Worm (Caenorhabditis elegans): ENCODE measurements around the gene arp-6.

Gene arp-6

DNA sequence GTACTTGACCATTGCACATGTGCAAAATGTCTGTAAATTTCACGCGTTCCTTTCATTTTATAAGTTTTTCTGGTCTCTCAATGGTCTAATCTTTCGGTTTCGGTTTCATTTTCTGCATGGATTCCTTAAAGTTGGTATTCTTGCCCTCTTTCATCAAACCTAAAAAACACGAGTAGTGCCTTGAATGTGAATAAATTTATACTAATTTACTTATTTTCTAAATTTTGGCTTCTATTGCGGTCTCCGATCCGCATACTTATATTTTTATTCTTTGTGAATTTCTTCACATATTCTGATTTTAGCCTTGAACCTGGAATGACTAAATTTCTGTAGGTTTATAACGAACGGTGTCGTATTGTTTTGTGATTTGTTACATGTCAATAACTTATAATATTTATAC is 28.8 kb upstream of the arp-6 start, which contains the start of gene pdha-1:
pdha-1 (plus strand) TSS at position 301 of the 400 bp plus-strand sequence.
- no peak for TF ChIP-seq mml-1 (tag; optimal IDR thresholded peaks at IDR 0.05)
- no peak for TF ChIP-seq fkh-2 (tag; optimal IDR thresholded peaks at IDR 0.05)
- TF ChIP-seq ztf-4 (tag; optimal IDR thresholded peaks at IDR 0.05), result no peak
- TF ChIP-seq lsy-12 (tag; optimal IDR thresholded peaks at IDR 0.05), result no peak
- no peak for TF ChIP-seq elt-1 (tag; optimal IDR thresholded peaks at IDR 0.05)
- no peak for TF ChIP-seq fos-1 (tag; optimal IDR thresholded peaks at IDR 0.05)
- no peak for TF ChIP-seq jun-1 (tag; optimal IDR thresholded peaks at IDR 0.05)
- TF ChIP-seq nhr-67 (tag; optimal IDR thresholded peaks at IDR 0.05), result no peak
- no peak for TF ChIP-seq ceh-82 (tag; optimal IDR thresholded peaks at IDR 0.05)
- TF ChIP-seq snpc-4 (tag; optimal IDR thresholded peaks at IDR 0.05), result no peak
- TF ChIP-seq nhr-76 (tag; optimal IDR thresholded peaks at IDR 0.05), result no peak
- TF ChIP-seq nhr-237 (tag; optimal IDR thresholded peaks at IDR 0.05), result no peak
- no peak for TF ChIP-seq nhr-28 (tag; optimal IDR thresholded peaks at IDR 0.05)
- TF ChIP-seq nhr-77 (tag; optimal IDR thresholded peaks at IDR 0.05), result no peak
- no peak for TF ChIP-seq unc-62 (GFP tag; optimal IDR thresholded peaks at IDR 0.05)
- TF ChIP-seq ceh-28 (tag; optimal IDR thresholded peaks at IDR 0.05), result no peak

ce11 chrII:8062334-8062791 is 25.2 kb upstream of the arp-6 start, which contains the start of gene ufd-2:
ufd-2 (plus strand) TSS chrII:8062741.
- TF ChIP-seq lin-15B (tag; optimal IDR thresholded peaks at IDR 0.05) (peak; percentile 96), ceh-16 (tag; optimal IDR thresholded peaks at IDR 0.05) (no peak), fos-1 (tag; optimal IDR thresholded peaks at IDR 0.05) (no peak), fkh-2 (tag; optimal IDR thresholded peaks at IDR 0.05) (no peak), zag-1 (tag; optimal IDR thresholded peaks at IDR 0.05) (no peak), snpc-4 (tag; optimal IDR thresholded peaks at IDR 0.05) (peak; percentile 68), ztf-4 (tag; optimal IDR thresholded peaks at IDR 0.05) (no peak), nhr-25 (tag; optimal IDR thresholded peaks at IDR 0.05) (peak; percentile 80), egl-5 (tag; optimal IDR thresholded peaks at IDR 0.05) (peak; percentile 9), nfya-1 (tag; optimal IDR thresholded peaks at IDR 0.05; ENCODE audit: insufficient read depth) (peak; percentile 75), skn-1 (tag; optimal IDR thresholded peaks at IDR 0.05) (peak; percentile 77), unc-39 (tag; optimal IDR thresholded peaks at IDR 0.05) (no peak), elt-3 (tag; optimal IDR thresholded peaks at IDR 0.05) (no peak), elt-2 (tag; optimal IDR thresholded peaks at IDR 0.05) (peak; percentile 81), lsy-12 (tag; optimal IDR thresholded peaks at IDR 0.05) (peak; percentile 23), pqm-1 (tag; optimal IDR thresholded peaks at IDR 0.05) (peak; percentile 39), tbx-2 (tag; optimal IDR thresholded peaks at IDR 0.05) (no peak), R02D3.7 (tag; optimal IDR thresholded peaks at IDR 0.05) (peak; percentile 42), nhr-23 (tag; optimal IDR thresholded peaks at IDR 0.05) (no peak), nhr-43 (tag; optimal IDR thresholded peaks at IDR 0.05; ENCODE audit: poor library complexity, severe bottlenecking) (peak; percentile 36), lin-39 (tag; optimal IDR thresholded peaks at IDR 0.05) (peak; percentile 83), jun-1 (tag; optimal IDR thresholded peaks at IDR 0.05) (peak; percentile 32), pha-4 (tag; optimal IDR thresholded peaks at IDR 0.05) (peak; percentile 82), hmg-11 (tag; optimal IDR thresholded peaks at IDR 0.05) (peak; percentile 22), nhr-77 (tag; optimal IDR thresholded peaks at IDR 0.05) (no peak)

- peak; percentile 81 for TF ChIP-seq nhr-11 (tag; optimal IDR thresholded peaks at IDR 0.05)
- TF ChIP-seq ceh-9 (tag; optimal IDR thresholded peaks at IDR 0.05), result no peak
These were observed 22.4 kb upstream of the arp-6 start for ce11 chrII:8059532-8059931.

ce11 chrII:8058769-8059168 is 21.6 kb upstream of the arp-6 start, which contains the start of gene T05H10.8:
T05H10.8 (plus strand) TSS chrII:8059069.
- TF ChIP-seq nhr-25 (tag; optimal IDR thresholded peaks at IDR 0.05) (no peak), zag-1 (tag; optimal IDR thresholded peaks at IDR 0.05) (no peak), nhr-12 (tag; optimal IDR thresholded peaks at IDR 0.05) (no peak), daf-12 (tag; optimal IDR thresholded peaks at IDR 0.05) (no peak), pqm-1 (tag; optimal IDR thresholded peaks at IDR 0.05) (no peak), nhr-43 (tag; optimal IDR thresholded peaks at IDR 0.05; ENCODE audit: poor library complexity, severe bottlenecking) (no peak), ceh-9 (tag; optimal IDR thresholded peaks at IDR 0.05) (no peak), lsy-12 (tag; optimal IDR thresholded peaks at IDR 0.05) (no peak), nhr-237 (tag; optimal IDR thresholded peaks at IDR 0.05) (no peak), egl-5 (tag; optimal IDR thresholded peaks at IDR 0.05) (no peak)
